Worm (Caenorhabditis elegans) whole organism, L1 larva: ENCODE results near the gene spe-51.
A peak's percentile ranks its signal among the peaks of the same experiment; 100 is the strongest.

Experiments
- C04F5.9 ChIP-seq: sonication (generic microtip); optimal IDR thresholded peaks from 2 replicates; lab custom pipeline; 2016; ENCODE audit warnings: missing genetic modification characterization, missing compliant biosample characterization
- F16B12.6 ChIP-seq: fragments of 150-350 bp; optimal IDR thresholded peaks from 2 replicates; lab custom pipeline; 2014; ENCODE audit warnings: missing biosample characterization, missing genetic modification characterization
- aly-2 ChIP-seq: fragments of 150-350 bp; optimal IDR thresholded peaks from 2 replicates; lab custom pipeline; 2014; ENCODE audit warnings: missing biosample characterization, missing genetic modification characterization
- ceh-88 ChIP-seq: fragments of 200-800 bp; sonication (Bioruptor generic); IDR thresholded peaks from 2 replicates; pipeline ENCODE4 v1.3.6; 2022; ENCODE audit warnings: missing genetic modification characterization, missing compliant biosample characterization
- dpl-1 ChIP-seq, 3 experiments: fragments of 150-350 bp in 2 of 3; sonication (generic microtip) in 1 of 3; optimal IDR thresholded peaks; 2 replicates each; lab custom pipeline; 2014 to 2017; ENCODE audit warnings: missing biosample characterization in 3 of 3, missing genetic modification characterization in 3 of 3, missing genetic modification reagents in 3 of 3
- dsc-1 ChIP-seq: sonication (generic microtip); optimal IDR thresholded peaks from 2 replicates; lab custom pipeline; 2016; ENCODE audit warnings: mild to moderate bottlenecking, missing genetic modification characterization, missing compliant biosample characterization
- efl-1 ChIP-seq, 4 experiments: fragments of 150-350 bp; optimal IDR thresholded peaks in 3 of 4; peaks in 1 of 4; 1 replicate in 1 of 4; 2 replicates in 3 of 4; lab custom pipeline; 2014; ENCODE audit warnings: missing biosample characterization in 2 of 4, missing genetic modification characterization in 2 of 4, missing genetic modification reagents in 2 of 4
- egl-13 ChIP-seq: sonication (generic microtip); optimal IDR thresholded peaks from 2 replicates; lab custom pipeline; 2016; ENCODE audit warnings: missing genotype, missing genetic modification reagents, missing genetic modification characterization, missing compliant biosample characterization
- ets-5 ChIP-seq: fragments of 200-800 bp; sonication (Bioruptor generic); IDR thresholded peaks from 2 replicates; pipeline ENCODE4 v1.3.6; 2022; ENCODE audit warnings: missing genetic modification characterization, missing compliant biosample characterization
- fkh-10 ChIP-seq: sonication (generic microtip); optimal IDR thresholded peaks from 2 replicates; lab custom pipeline; 2017; ENCODE audit warnings: missing biosample characterization, missing genetic modification reagents, missing genetic modification characterization
- fkh-8 ChIP-seq: sonication (generic microtip); optimal IDR thresholded peaks from 2 replicates; lab custom pipeline; 2016; ENCODE audit warnings: mild to moderate bottlenecking, missing genetic modification characterization, missing compliant biosample characterization
- grh-1 ChIP-seq: fragments of 200-800 bp; sonication (Bioruptor generic); IDR thresholded peaks from 2 replicates; pipeline ENCODE4 v1.3.6; 2022; ENCODE audit warnings: missing genetic modification reagents, missing genetic modification characterization, missing compliant biosample characterization
- irx-1 ChIP-seq: sonication (generic microtip); optimal IDR thresholded peaks from 2 replicates; lab custom pipeline; 2016; ENCODE audit warnings: missing genetic modification characterization, missing compliant biosample characterization
- isw-1 ChIP-seq: fragments of 200-800 bp; sonication (Bioruptor generic); IDR thresholded peaks from 2 replicates; pipeline ENCODE4 v1.3.6; 2022; ENCODE audit warnings: missing genetic modification characterization, missing compliant biosample characterization
- lin-14 ChIP-seq: fragments of 200-800 bp; sonication (Bioruptor generic); optimal IDR thresholded peaks from 2 replicates; lab custom pipeline; 2018; ENCODE audit warnings: mild to moderate bottlenecking, missing genetic modification characterization, moderate library complexity, missing compliant biosample characterization
- lin-35 ChIP-seq, 2 experiments: fragments of 150-350 bp; optimal IDR thresholded peaks; 2 replicates each; lab custom pipeline; 2014; ENCODE audit warnings: missing biosample characterization in 2 of 2, missing genetic modification characterization in 2 of 2, missing genetic modification reagents in 2 of 2
- lsy-2 ChIP-seq, 2 experiments: fragments of 150-350 bp; optimal IDR thresholded peaks; 2 replicates each; lab custom pipeline; 2014; ENCODE audit warnings: missing biosample characterization in 2 of 2, missing genetic modification characterization in 2 of 2
- mab-9 ChIP-seq: fragments of 200-800 bp; sonication (Bioruptor generic); IDR thresholded peaks from 2 replicates; pipeline ENCODE4 v1.3.6; 2022; ENCODE audit warnings: missing genetic modification reagents, missing genetic modification characterization, missing compliant biosample characterization
- nhr-19 ChIP-seq: fragments of 200-800 bp; sonication (Bioruptor generic); conservative IDR thresholded peaks from 2 replicates; pipeline ENCODE4 v1.3.6; 2022; ENCODE audit warnings: missing genetic modification characterization, missing compliant biosample characterization
- nhr-20 ChIP-seq: sonication (generic microtip); optimal IDR thresholded peaks from 2 replicates; lab custom pipeline; 2016; ENCODE audit warnings: mild to moderate bottlenecking, missing genetic modification characterization, missing compliant biosample characterization
- nhr-47 ChIP-seq: sonication (generic microtip); optimal IDR thresholded peaks from 2 replicates; lab custom pipeline; 2016; ENCODE audit warnings: mild to moderate bottlenecking, missing genetic modification characterization, moderate library complexity, missing compliant biosample characterization
- nhr-71 ChIP-seq: sonication (generic microtip); optimal IDR thresholded peaks from 2 replicates; lab custom pipeline; 2016; ENCODE audit warnings: mild to moderate bottlenecking, missing genetic modification characterization, moderate library complexity, missing compliant biosample characterization
- nhr-77 ChIP-seq: fragments of 150-350 bp; optimal IDR thresholded peaks from 2 replicates; lab custom pipeline; 2014; ENCODE audit warnings: missing biosample characterization, missing genetic modification characterization
- nhr-85 ChIP-seq: sonication (generic microtip); peaks from one replicate; lab custom pipeline; 2016; ENCODE audit warnings: missing genetic modification characterization, inconsistent platforms, missing compliant biosample characterization
- nhr-90 ChIP-seq: sonication (generic microtip); optimal IDR thresholded peaks from 2 replicates; lab custom pipeline; 2016; ENCODE audit warnings: mild to moderate bottlenecking, missing genetic modification characterization, missing compliant biosample characterization; ENCODE audit not compliant: poor library complexity
- pag-3 ChIP-seq: sonication (generic microtip); optimal IDR thresholded peaks from 2 replicates; lab custom pipeline; 2017; ENCODE audit warnings: missing genetic modification characterization, mild to moderate bottlenecking, missing compliant biosample characterization, antibody characterized with exemption, borderline replicate concordance; ENCODE audit not compliant: insufficient read depth
- rnt-1 ChIP-seq: sonication (generic microtip); optimal IDR thresholded peaks from 2 replicates; lab custom pipeline; 2016; ENCODE audit warnings: mild to moderate bottlenecking, missing genetic modification characterization, moderate library complexity, missing compliant biosample characterization
- snu-23 ChIP-seq: sonication (generic microtip); optimal IDR thresholded peaks from 2 replicates; lab custom pipeline; 2016; ENCODE audit warnings: missing genetic modification characterization, missing compliant biosample characterization
- sox-4 ChIP-seq: sonication (generic microtip); optimal IDR thresholded peaks from 2 replicates; lab custom pipeline; 2016; ENCODE audit warnings: missing genetic modification characterization, missing compliant biosample characterization
- swsn-7 ChIP-seq: sonication (generic microtip); optimal IDR thresholded peaks from 2 replicates; lab custom pipeline; 2016; ENCODE audit warnings: missing genetic modification characterization, missing compliant biosample characterization
- tbx-2 ChIP-seq: sonication (generic microtip); optimal IDR thresholded peaks from 2 replicates; lab custom pipeline; 2016; ENCODE audit warnings: missing genetic modification characterization, missing compliant biosample characterization
- unc-86 ChIP-seq: sonication (generic microtip); optimal IDR thresholded peaks from 2 replicates; lab custom pipeline; 2016; ENCODE audit warnings: missing genetic modification characterization, missing compliant biosample characterization
- unc-98 ChIP-seq: fragments of 200-800 bp; sonication (Bioruptor generic); IDR thresholded peaks from 2 replicates; pipeline ENCODE4 v1.3.6; 2022; ENCODE audit warnings: missing genetic modification characterization, missing compliant biosample characterization
- xbp-1 ChIP-seq: sonication (generic microtip); optimal IDR thresholded peaks from 2 replicates; lab custom pipeline; 2016; ENCODE audit warnings: missing genetic modification characterization, missing compliant biosample characterization

spe-51 gene

DNA sequence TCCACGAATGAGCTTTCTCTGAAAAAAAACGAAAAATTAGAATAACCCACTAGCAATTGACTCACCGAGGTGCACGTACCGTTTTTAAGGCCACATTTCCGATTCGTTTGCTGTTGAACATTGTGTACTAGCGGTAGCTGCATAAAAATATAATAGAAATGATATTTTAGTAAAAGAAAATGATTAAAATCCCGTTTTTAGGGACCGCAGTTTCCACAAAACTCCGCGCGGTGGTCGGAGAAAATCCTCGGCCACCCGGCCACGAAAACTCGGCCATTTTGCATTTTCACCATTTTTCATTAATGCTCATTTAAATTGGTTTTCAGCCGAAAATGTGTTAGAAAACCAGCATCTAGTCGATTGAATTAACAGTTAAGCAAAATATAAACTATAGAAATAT lies 19.8 kb downstream of the spe-51 start, which contains the start of gene yars-2 (continued):
- no peak for TF ChIP-seq egl-13 (tag; lab: Kevin White, UChicago)

- peak in 1 of 2 experiments; percentile 38 for TF ChIP-seq lsy-2 (tag; optimal IDR thresholded peaks at IDR 0.05; lab: Kevin White, UChicago)
Measured at ce11 chrIV:4715785-4716184, 23.2 kb downstream of the spe-51 start, which contains the start of gene miro-1. TSS of gene miro-1 (minus strand) at chrIV:4715807.

- TF ChIP-seq grh-1 (GFP tag; lab: Robert Waterston, UW) (peak; percentile 97), nhr-71 (peak; percentile 71), lin-35 (GFP tag; optimal IDR thresholded peaks at IDR 0.05; lab: Kevin White, UChicago) (peak; percentile 31 to 60), nhr-19 (GFP tag; lab: Robert Waterston, UW) (peak; percentile 98), dsc-1 (tag; lab: Kevin White, UChicago) (peak; percentile 32), fkh-8 (tag; lab: Kevin White, UChicago) (peak; percentile 60), ceh-88 (GFP tag; lab: Robert Waterston, UW) (peak; percentile 97), tbx-2 (tag; lab: Kevin White, UChicago) (peak; percentile 39), swsn-7 (peak; percentile 24), rnt-1 (tag; lab: Kevin White, UChicago) (peak; percentile 64), C04F5.9 (tag; lab: Kevin White, UChicago) (peak; percentile 3), lin-14 (GFP tag; lab: Kevin White, UChicago) (peak; percentile 47), isw-1 (peak; percentile 95), efl-1 (optimal IDR thresholded peaks at IDR 0.05; lab: Kevin White, UChicago) (peak; percentile 36 to 60), efl-1 (GFP tag; optimal IDR thresholded peaks at IDR 0.05 in 1 of 2; lab: Kevin White, UChicago) (peak; percentile 63 to 75), mab-9 (GFP tag; lab: Robert Waterston, UW) (peak; percentile 93), dpl-1 (GFP tag; optimal IDR thresholded peaks at IDR 0.05; lab: Kevin White, UChicago) (peak in 2 of 3 experiments; percentile 50), unc-98 (GFP tag; lab: Robert Waterston, UW) (peak; percentile 95), F16B12.6 (peak; percentile 61), nhr-85 (tag; lab: Kevin White, UChicago) (peak; percentile 58), unc-86 (tag; lab: Kevin White, UChicago) (peak; percentile 29), snu-23 (peak; percentile 42), nhr-47 (tag; lab: Kevin White, UChicago) (peak; percentile 77), xbp-1 (peak; percentile 44), lsy-2 (tag; optimal IDR thresholded peaks at IDR 0.05; lab: Kevin White, UChicago) (peak; percentile 61 to 89), nhr-20 (tag; lab: Kevin White, UChicago) (peak; percentile 46)
Measured at ce11 chrIV:4720522-4720921, 28.0 kb downstream of the spe-51 start.

DNA sequence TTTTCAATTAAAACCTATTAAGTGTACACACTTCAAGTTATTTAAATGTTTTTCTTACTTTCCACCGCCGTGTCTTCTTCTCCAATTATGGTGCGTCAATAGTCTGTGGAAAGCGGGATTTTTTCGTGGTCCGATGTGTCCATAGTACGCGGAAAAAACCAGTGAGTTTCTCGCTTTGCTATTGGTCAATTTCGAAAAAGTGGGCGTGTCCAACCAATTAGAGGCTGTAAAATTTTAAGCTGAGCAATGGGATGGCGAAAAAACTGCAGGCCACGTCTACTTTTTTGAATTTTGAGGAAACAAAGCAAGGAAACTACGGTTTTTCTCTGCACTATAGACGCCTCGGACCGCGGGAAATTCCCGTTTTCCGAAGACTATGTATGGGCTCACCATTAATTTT lies 31.1 kb downstream of the spe-51 start:
- TF ChIP-seq rnt-1 (tag; lab: Kevin White, UChicago) (no peak), aly-2 (no peak), efl-1 (optimal IDR thresholded peaks at IDR 0.05; lab: Kevin White, UChicago) (no peak), efl-1 (GFP tag; optimal IDR thresholded peaks at IDR 0.05 in 1 of 2; lab: Kevin White, UChicago) (no peak), pag-3 (tag; lab: Kevin White, UChicago) (no peak), nhr-47 (tag; lab: Kevin White, UChicago) (no peak), C04F5.9 (tag; lab: Kevin White, UChicago) (no peak), xbp-1 (no peak), ets-5 (GFP tag; lab: Robert Waterston, UW) (no peak), fkh-10 (GFP tag; lab: Kevin White, UChicago) (no peak), nhr-90 (tag; lab: Kevin White, UChicago) (no peak), nhr-19 (GFP tag; lab: Robert Waterston, UW) (no peak), sox-4 (tag; lab: Kevin White, UChicago) (no peak), irx-1 (no peak), ceh-88 (GFP tag; lab: Robert Waterston, UW) (no peak), nhr-77 (tag; lab: Kevin White, UChicago) (no peak)
